Worm (Caenorhabditis elegans) whole organism, L4/young adult: ENCODE results near the gene srw-129.

ENCODE experiments used
- W03F9.2 ChIP-seq: fragments of 150-350 bp; optimal IDR thresholded peaks from 2 replicates; lab custom pipeline; 2014; ENCODE audit warnings: missing biosample characterization, missing genetic modification characterization
- him-1 ChIP-seq: sonication (generic microtip); optimal IDR thresholded peaks from 2 replicates; lab custom pipeline; 2016; ENCODE audit warnings: missing genotype, missing genetic modification reagents, missing genetic modification characterization, missing compliant biosample characterization

- TF ChIP-seq W03F9.2 (tag; lab: Kevin White, UChicago) (no peak), him-1 (tag; lab: Kevin White, UChicago) (no peak)
Observed at ce11 chrV:2945602-2946001, 26.1 kb upstream of the srw-129 start, which contains the start of gene srh-87.
